Worm (Caenorhabditis elegans) whole organism, mixed stage, embryonic: ENCODE results near the gene nspg-14.

Experiments
- bed-3 ChIP-seq: fragments of 200-800 bp; sonication (Bioruptor generic); optimal IDR thresholded peaks from 3 replicates; lab custom pipeline; 2018; ENCODE audit warnings: mild to moderate bottlenecking, missing genetic modification characterization, moderate library complexity, missing compliant biosample characterization
- ces-1 ChIP-seq: fragments of 150-350 bp; optimal IDR thresholded peaks from 2 replicates; lab custom pipeline; 2014; ENCODE audit warnings: missing biosample characterization, missing genetic modification reagents, missing genetic modification characterization
- lin-13 ChIP-seq: fragments of 150-350 bp; optimal IDR thresholded peaks from 2 replicates; lab custom pipeline; 2014; ENCODE audit warnings: missing biosample characterization, missing genetic modification characterization
- lin-32 ChIP-seq: fragments of 200-800 bp; sonication (Bioruptor generic); optimal IDR thresholded peaks from 2 replicates; lab custom pipeline; 2018; ENCODE audit warnings: mild to moderate bottlenecking, missing genetic modification characterization, missing compliant biosample characterization
- lsy-2 ChIP-seq: fragments of 150-350 bp; optimal IDR thresholded peaks from 2 replicates; lab custom pipeline; 2014; ENCODE audit warnings: missing biosample characterization, missing genetic modification characterization
- mep-1 ChIP-seq: fragments of 150-350 bp; optimal IDR thresholded peaks from 2 replicates; lab custom pipeline; 2017; ENCODE audit warnings: missing biosample characterization, missing genetic modification reagents, missing genetic modification characterization, inconsistent platforms
- mls-2 ChIP-seq: sonication (generic microtip); optimal IDR thresholded peaks from 2 replicates; lab custom pipeline; 2016; ENCODE audit warnings: mild to moderate bottlenecking, missing genetic modification characterization, moderate library complexity, missing compliant biosample characterization
- nhr-12 ChIP-seq: fragments of 150-350 bp; optimal IDR thresholded peaks from 2 replicates; lab custom pipeline; 2014; ENCODE audit warnings: missing biosample characterization, missing genetic modification characterization
- nhr-237 ChIP-seq: fragments of 150-350 bp; optimal IDR thresholded peaks from 2 replicates; lab custom pipeline; 2014; ENCODE audit warnings: missing biosample characterization, missing genetic modification characterization
- nhr-28 ChIP-seq: fragments of 150-350 bp; optimal IDR thresholded peaks from 2 replicates; lab custom pipeline; 2014; ENCODE audit warnings: missing biosample characterization, missing genetic modification characterization
- nhr-76 ChIP-seq: sonication (generic microtip); optimal IDR thresholded peaks from 2 replicates; lab custom pipeline; 2017; ENCODE audit warnings: missing biosample characterization, missing genetic modification characterization
- unc-39 ChIP-seq: fragments of 150-350 bp; optimal IDR thresholded peaks from 2 replicates; lab custom pipeline; 2014; ENCODE audit warnings: missing biosample characterization, missing genetic modification characterization
- ztf-11 ChIP-seq: fragments of 150-350 bp; optimal IDR thresholded peaks from 2 replicates; lab custom pipeline; 2014; ENCODE audit warnings: missing biosample characterization, missing genetic modification characterization

- TF ChIP-seq lsy-2 (tag; lab: Kevin White, UChicago) (no peak), lin-32 (GFP tag; lab: Kevin White, UChicago) (no peak), lin-13 (no peak), mep-1 (no peak), ces-1 (GFP tag; lab: Kevin White, UChicago) (no peak), nhr-237 (tag; lab: Kevin White, UChicago) (no peak), unc-39 (tag; lab: Kevin White, UChicago) (no peak), nhr-12 (no peak), nhr-28 (tag; lab: Kevin White, UChicago) (no peak), bed-3 (no peak), ztf-11 (tag; lab: Kevin White, UChicago) (no peak), mls-2 (tag; lab: Kevin White, UChicago) (no peak), nhr-76 (no peak)
Observed at ce11 chrX:5207819-5208218, 45.0 kb upstream of the nspg-14 start.
